Worm (Caenorhabditis elegans): ENCODE measurements around the gene Y75B8A.37.

The Y75B8A.37 gene

ce11 chrIII:12315179-12315578 is at the start of gene Y75B8A.37:
TSS of gene Y75B8A.37 (plus strand) at chrIII:12315479.
- no peak for TF ChIP-seq unc-62 (GFP tag; optimal IDR thresholded peaks at IDR 0.05)

ce11 chrIII:12269807-12270206 is 45.5 kb upstream of the Y75B8A.37 start:
- TF ChIP-seq unc-62 (GFP tag; optimal IDR thresholded peaks at IDR 0.05), result no peak

ce11 chrIII:12270391-12270790 is 44.9 kb upstream of the Y75B8A.37 start:
- TF ChIP-seq unc-62 (GFP tag; optimal IDR thresholded peaks at IDR 0.05), result no peak

- TF ChIP-seq unc-62 (GFP tag; optimal IDR thresholded peaks at IDR 0.05), result no peak
These were observed 41.6 kb upstream of the Y75B8A.37 start, which contains the start of the genes Y75B8A.24 and Y75B8A.25 for ce11 chrIII:12273598-12274090. TSS of gene Y75B8A.24 (minus strand) at chrIII:12273752. TSS of gene Y75B8A.25 (plus strand) at chrIII:12274040.

ce11 chrIII:12278766-12279165 is 36.5 kb upstream of the Y75B8A.37 start:
- no peak for TF ChIP-seq unc-62 (GFP tag; optimal IDR thresholded peaks at IDR 0.05)

ce11 chrIII:12284157-12284556 is 31.1 kb upstream of the Y75B8A.37 start:
- TF ChIP-seq unc-62 (GFP tag; optimal IDR thresholded peaks at IDR 0.05), result no peak

- no peak for TF ChIP-seq unc-62 (GFP tag; optimal IDR thresholded peaks at IDR 0.05)
These were observed 22.8 kb upstream of the Y75B8A.37 start for ce11 chrIII:12292465-12292864.

ce11 chrIII:12297303-12297702 is 18.0 kb upstream of the Y75B8A.37 start:
- TF ChIP-seq unc-62 (GFP tag; optimal IDR thresholded peaks at IDR 0.05), result no peak

- no peak for TF ChIP-seq unc-62 (GFP tag; optimal IDR thresholded peaks at IDR 0.05)
These were observed 16.0 kb upstream of the Y75B8A.37 start for ce11 chrIII:12299259-12299658.

- TF ChIP-seq unc-62 (GFP tag; optimal IDR thresholded peaks at IDR 0.05), result no peak
These were observed 12.2 kb upstream of the Y75B8A.37 start, which contains the start of gene mrp-8 for ce11 chrIII:12303084-12303483. TSS of gene mrp-8 (minus strand) at chrIII:12303184.

- no peak for TF ChIP-seq unc-62 (GFP tag; optimal IDR thresholded peaks at IDR 0.05)
These were observed 10.4 kb upstream of the Y75B8A.37 start for ce11 chrIII:12304805-12305377.

- no peak for TF ChIP-seq unc-62 (GFP tag; optimal IDR thresholded peaks at IDR 0.05)
These were observed 7.8 kb upstream of the Y75B8A.37 start, which contains the start of gene pqn-92 for ce11 chrIII:12307475-12307874. TSS of gene pqn-92 (plus strand) at chrIII:12307781.

ce11 chrIII:12312886-12313285 is 2.4 kb upstream of the Y75B8A.37 start, which contains the start of gene Y75B8A.39:
TSS of gene Y75B8A.39 (plus strand) at chrIII:12313186.
- TF ChIP-seq unc-62 (GFP tag; optimal IDR thresholded peaks at IDR 0.05), result no peak

- no peak for TF ChIP-seq unc-62 (GFP tag; optimal IDR thresholded peaks at IDR 0.05)
These were observed 2.2 kb downstream of the Y75B8A.37 start for ce11 chrIII:12317492-12317891.

- no peak for TF ChIP-seq unc-62 (GFP tag; optimal IDR thresholded peaks at IDR 0.05)
These were observed 3.5 kb downstream of the Y75B8A.37 start, which contains the start of gene Y75B8A.28 for ce11 chrIII:12318794-12319193. TSS of gene Y75B8A.28 (plus strand) at chrIII:12319089.

- TF ChIP-seq unc-62 (GFP tag; optimal IDR thresholded peaks at IDR 0.05), result no peak
These were observed 10.0 kb downstream of the Y75B8A.37 start for ce11 chrIII:12325284-12325683.

- no peak for TF ChIP-seq unc-62 (GFP tag; optimal IDR thresholded peaks at IDR 0.05)
These were observed 12.3 kb downstream of the Y75B8A.37 start, which contains the start of the genes zip-12 and Y75B8A.63 for ce11 chrIII:12327528-12327997. TSS of gene zip-12 (plus strand) at chrIII:12327914. TSS of gene Y75B8A.63 (plus strand) at chrIII:12327947.

All from whole organism, dauer.